Worm (Caenorhabditis elegans) whole organism, L3 larva: Measurements from ENCODE around the gene C17H12.10.
"Not testable (repeated sequence)": the region's sequence is repeated elsewhere in the genome, so short reads cannot be mapped to it uniquely, and the experiment has no call there.

Experiments
- R02D3.7 ChIP-seq: fragments of 150-350 bp; optimal IDR thresholded peaks from 2 replicates; lab custom pipeline; 2014; ENCODE audit warnings: missing biosample characterization, missing genetic modification characterization
- ZK546.5 ChIP-seq: sonication (generic microtip); optimal IDR thresholded peaks from 2 replicates; lab custom pipeline; 2017; ENCODE audit warnings: missing biosample characterization, missing genetic modification characterization
- aly-2 ChIP-seq: fragments of 150-350 bp; optimal IDR thresholded peaks from 2 replicates; lab custom pipeline; 2014; ENCODE audit warnings: missing biosample characterization, missing genetic modification characterization
- ama-1 ChIP-seq: fragments of 150-350 bp; optimal IDR thresholded peaks from 2 replicates; lab custom pipeline; 2018
- ceh-28 ChIP-seq: fragments of 150-350 bp; optimal IDR thresholded peaks from 2 replicates; lab custom pipeline; 2014; ENCODE audit warnings: missing biosample characterization, missing genetic modification reagents, missing genetic modification characterization
- ceh-82 ChIP-seq: fragments of 150-350 bp; optimal IDR thresholded peaks from 2 replicates; lab custom pipeline; 2014; ENCODE audit warnings: missing biosample characterization, missing genetic modification characterization
- ceh-9 ChIP-seq: sonication (generic microtip); optimal IDR thresholded peaks from 2 replicates; lab custom pipeline; 2018; ENCODE audit warnings: missing biosample characterization, missing genetic modification characterization
- daf-12 ChIP-seq: fragments of 150-350 bp; optimal IDR thresholded peaks from 2 replicates; lab custom pipeline; 2014; ENCODE audit warnings: missing biosample characterization, missing genetic modification reagents, missing genetic modification characterization
- egl-27 ChIP-seq: sonication (generic microtip); optimal IDR thresholded peaks from 4 replicates; lab custom pipeline; 2017; ENCODE audit warnings: missing biosample characterization, missing genetic modification reagents, missing genetic modification characterization
- elt-1 ChIP-seq: fragments of 150-350 bp; optimal IDR thresholded peaks from 2 replicates; lab custom pipeline; 2014; ENCODE audit warnings: missing biosample characterization, missing genetic modification characterization
- elt-2 ChIP-seq: sonication (generic microtip); optimal IDR thresholded peaks from 2 replicates; lab custom pipeline; 2016; ENCODE audit warnings: missing genetic modification reagents, mild to moderate bottlenecking, missing genetic modification characterization, missing compliant biosample characterization
- elt-3 ChIP-seq, 3 experiments: fragments of 150-350 bp in 1 of 3; sonication (generic microtip) in 2 of 3; optimal IDR thresholded peaks; 2 replicates in 2 of 3; 4 replicates in 1 of 3; lab custom pipeline; 2014 to 2017; ENCODE audit warnings: missing biosample characterization in 3 of 3, missing genetic modification characterization in 3 of 3
- eor-1 ChIP-seq, 2 experiments: fragments of 150-350 bp; optimal IDR thresholded peaks; 2 replicates each; lab custom pipeline; 2014 to 2018; ENCODE audit warnings: missing biosample characterization in 2 of 2, missing genetic modification characterization in 2 of 2
- fkh-10 ChIP-seq: sonication (generic microtip); optimal IDR thresholded peaks from 2 replicates; lab custom pipeline; 2017; ENCODE audit warnings: missing biosample characterization, missing genetic modification reagents, missing genetic modification characterization
- fkh-2 ChIP-seq: fragments of 150-350 bp; optimal IDR thresholded peaks from 2 replicates; lab custom pipeline; 2014; ENCODE audit warnings: missing biosample characterization, missing genetic modification reagents, missing genetic modification characterization
- fos-1 ChIP-seq: fragments of 150-350 bp; optimal IDR thresholded peaks from 2 replicates; lab custom pipeline; 2014; ENCODE audit warnings: missing biosample characterization, missing genetic modification characterization
- jun-1 ChIP-seq: fragments of 150-350 bp; optimal IDR thresholded peaks from 2 replicates; lab custom pipeline; 2014; ENCODE audit warnings: missing biosample characterization, missing genetic modification reagents, missing genetic modification characterization
- lin-15B ChIP-seq: fragments of 150-350 bp; optimal IDR thresholded peaks from 2 replicates; lab custom pipeline; 2014; ENCODE audit warnings: missing biosample characterization, missing genetic modification characterization
- lin-39 ChIP-seq: fragments of 150-350 bp; optimal IDR thresholded peaks from 2 replicates; lab custom pipeline; 2018; ENCODE audit warnings: missing biosample characterization, missing genetic modification reagents, missing genetic modification characterization
- lsy-12 ChIP-seq: sonication (generic microtip); optimal IDR thresholded peaks from 2 replicates; lab custom pipeline; 2016; ENCODE audit warnings: mild to moderate bottlenecking, missing genetic modification characterization, missing compliant biosample characterization
- mml-1 ChIP-seq: fragments of 150-350 bp; sonication (generic microtip); optimal IDR thresholded peaks from 3 replicates; lab custom pipeline; 2014; ENCODE audit warnings: missing biosample characterization, missing genetic modification characterization
- nfya-1 ChIP-seq: sonication (generic microtip); optimal IDR thresholded peaks from 2 replicates; lab custom pipeline; 2017; ENCODE audit warnings: missing genetic modification characterization, mild to moderate bottlenecking, missing compliant biosample characterization, antibody characterized with exemption, moderate library complexity; ENCODE audit not compliant: insufficient read depth
- nhr-11 ChIP-seq: fragments of 150-350 bp; optimal IDR thresholded peaks from 2 replicates; lab custom pipeline; 2014; ENCODE audit warnings: missing biosample characterization, missing genetic modification characterization
- nhr-237 ChIP-seq: fragments of 150-350 bp; optimal IDR thresholded peaks from 2 replicates; lab custom pipeline; 2014; ENCODE audit warnings: missing biosample characterization, missing genetic modification characterization
- nhr-43 ChIP-seq: sonication (generic microtip); optimal IDR thresholded peaks from 2 replicates; lab custom pipeline; 2016; ENCODE audit warnings: mild to moderate bottlenecking, missing genetic modification characterization, missing compliant biosample characterization; ENCODE audit not compliant: poor library complexity, severe bottlenecking
- nhr-67 ChIP-seq: fragments of 150-350 bp; optimal IDR thresholded peaks from 2 replicates; lab custom pipeline; 2014; ENCODE audit warnings: missing biosample characterization, missing genetic modification characterization
- nhr-76 ChIP-seq: fragments of 150-350 bp; sonication (generic microtip); optimal IDR thresholded peaks from 5 replicates; lab custom pipeline; 2014; ENCODE audit warnings: missing biosample characterization, missing genetic modification characterization
- nhr-77 ChIP-seq: fragments of 150-350 bp; optimal IDR thresholded peaks from 2 replicates; lab custom pipeline; 2014; ENCODE audit warnings: missing biosample characterization, missing genetic modification characterization
- pha-4 ChIP-seq: fragments of 150-350 bp; optimal IDR thresholded peaks from 2 replicates; lab custom pipeline; 2014; ENCODE audit warnings: missing biosample characterization, missing genetic modification reagents, missing genetic modification characterization
- pqm-1 ChIP-seq: fragments of 150-350 bp; optimal IDR thresholded peaks from 2 replicates; lab custom pipeline; 2017; ENCODE audit warnings: missing biosample characterization, missing genetic modification characterization, inconsistent platforms
- skn-1 ChIP-seq: fragments of 150-350 bp; optimal IDR thresholded peaks from 2 replicates; lab custom pipeline; 2014; ENCODE audit warnings: missing biosample characterization, missing genetic modification characterization
- snpc-4 ChIP-seq: fragments of 150-350 bp; optimal IDR thresholded peaks from 2 replicates; lab custom pipeline; 2014; ENCODE audit warnings: missing biosample characterization, missing genetic modification characterization
- unc-39 ChIP-seq: sonication (generic microtip); optimal IDR thresholded peaks from 4 replicates; lab custom pipeline; 2017; ENCODE audit warnings: missing biosample characterization, missing genetic modification characterization
- zag-1 ChIP-seq: fragments of 150-350 bp; optimal IDR thresholded peaks from 2 replicates; lab custom pipeline; 2014; ENCODE audit warnings: missing biosample characterization, missing genetic modification characterization

C17H12.10 gene

ce11 chrIV:6818369-6818768, 11.8 kb downstream of the C17H12.10 start, which contains the start of gene C17H12.8:
Gene C17H12.8, plus strand, starts transcription at chrIV:6818703.
- no peak for TF ChIP-seq nhr-43 (tag; lab: Kevin White, UChicago)
- no peak for TF ChIP-seq fkh-10 (GFP tag; lab: Kevin White, UChicago)
- no peak for TF ChIP-seq lsy-12 (tag; lab: Kevin White, UChicago)
- TF ChIP-seq elt-2, result peak; percentile 86
- TF ChIP-seq pqm-1 (tag; lab: Kevin White, UChicago), result peak; percentile 55
- no peak for TF ChIP-seq snpc-4 (tag; lab: Kevin White, UChicago)
- no peak for TF ChIP-seq ceh-28 (tag; lab: Kevin White, UChicago)
- no peak for TF ChIP-seq lin-39 (tag; lab: Kevin White, UChicago)
- TF ChIP-seq ceh-82 (tag; lab: Kevin White, UChicago), result no peak

- TF ChIP-seq elt-3 (tag; optimal IDR thresholded peaks at IDR 0.05; lab: Kevin White, UChicago) (no peak), pqm-1 (tag; lab: Kevin White, UChicago) (no peak), ceh-28 (tag; lab: Kevin White, UChicago) (no peak), jun-1 (no peak), fkh-10 (GFP tag; lab: Kevin White, UChicago) (no peak), ceh-9 (tag; lab: Kevin White, UChicago) (no peak), eor-1 (tag; optimal IDR thresholded peaks at IDR 0.05; lab: Kevin White, UChicago) (no peak), mml-1 (tag; lab: Kevin White, UChicago) (no peak), nhr-237 (tag; lab: Kevin White, UChicago) (no peak), skn-1 (no peak), pha-4 (tag; lab: Kevin White, UChicago) (no peak)
These were observed 15.1 kb downstream of the C17H12.10 start for ce11 chrIV:6821709-6822108.

- TF ChIP-seq jun-1 (no peak), lin-15B (no peak), nhr-77 (tag; lab: Kevin White, UChicago) (no peak)
These were observed 15.8 kb downstream of the C17H12.10 start, which contains the start of gene C17H12.6 for ce11 chrIV:6822406-6822805. Gene C17H12.6, minus strand, starts transcription at chrIV:6822506.

- TF ChIP-seq lsy-12 (tag; lab: Kevin White, UChicago), result no peak
- no peak for TF ChIP-seq egl-27 (tag; lab: Kevin White, UChicago)
- TF ChIP-seq daf-12, result no peak
- TF ChIP-seq zag-1 (tag; lab: Kevin White, UChicago), result no peak
- no peak for TF ChIP-seq jun-1
- no peak for TF ChIP-seq ama-1 (lab: Kevin White, UChicago)
- peak; percentile 56 for TF ChIP-seq elt-2
These were observed 18.0 kb downstream of the C17H12.10 start, which contains the start of gene H20E11.3 for ce11 chrIV:6824622-6825021. Gene H20E11.3, plus strand, starts transcription at chrIV:6824816.

- TF ChIP-seq nhr-67 (tag; lab: Kevin White, UChicago); fkh-10 (GFP tag; lab: Kevin White, UChicago); fkh-2 (tag; lab: Kevin White, UChicago): not testable (repeated sequence)
These were observed 20.9 kb downstream of the C17H12.10 start, which contains the start of gene H20E11.2 for ce11 chrIV:6827477-6827876. Gene H20E11.2, plus strand, starts transcription at chrIV:6827777.

ce11 chrIV:6829902-6830301, 23.3 kb downstream of the C17H12.10 start, which contains the start of gene H20E11.1:
Gene H20E11.1, plus strand, starts transcription at chrIV:6830145.
- peak; percentile 89 for TF ChIP-seq pqm-1 (tag; lab: Kevin White, UChicago)
- TF ChIP-seq nhr-77 (tag; lab: Kevin White, UChicago), result no peak
- no peak for TF ChIP-seq ZK546.5 (tag; lab: Kevin White, UChicago)
- no peak for TF ChIP-seq fos-1 (tag; lab: Kevin White, UChicago)
- no peak for TF ChIP-seq nhr-76 (tag; lab: Kevin White, UChicago)
- no peak for TF ChIP-seq ceh-9 (tag; lab: Kevin White, UChicago)
- TF ChIP-seq zag-1 (tag; lab: Kevin White, UChicago), result no peak
- no peak for TF ChIP-seq snpc-4 (tag; lab: Kevin White, UChicago)
- TF ChIP-seq jun-1, result no peak
- TF ChIP-seq nhr-43 (tag; lab: Kevin White, UChicago), result no peak
- no peak for TF ChIP-seq lin-39 (tag; lab: Kevin White, UChicago)
- TF ChIP-seq elt-2, result peak; percentile 71
- TF ChIP-seq nhr-67 (tag; lab: Kevin White, UChicago), result no peak
- TF ChIP-seq, all 47 proteins: peak for 2

- TF ChIP-seq unc-39 (no peak), fos-1 (tag; lab: Kevin White, UChicago) (no peak), skn-1 (no peak), pha-4 (tag; lab: Kevin White, UChicago) (no peak), elt-1 (tag; lab: Kevin White, UChicago) (no peak), eor-1 (tag; optimal IDR thresholded peaks at IDR 0.05; lab: Kevin White, UChicago) (no peak), nhr-76 (tag; lab: Kevin White, UChicago) (no peak), nhr-77 (tag; lab: Kevin White, UChicago) (no peak), nhr-11 (no peak), nhr-43 (tag; lab: Kevin White, UChicago) (no peak), pqm-1 (tag; lab: Kevin White, UChicago) (no peak), lsy-12 (tag; lab: Kevin White, UChicago) (no peak), ceh-28 (tag; lab: Kevin White, UChicago) (no peak), nhr-237 (tag; lab: Kevin White, UChicago) (no peak), elt-3 (tag; optimal IDR thresholded peaks at IDR 0.05; lab: Kevin White, UChicago) (no peak), nfya-1 (tag; lab: Kevin White, UChicago) (no peak), aly-2 (no peak), ceh-82 (tag; lab: Kevin White, UChicago) (no peak), R02D3.7 (tag; lab: Kevin White, UChicago) (no peak)
- TF ChIP-seq, all 47 proteins: peak for 0
These were observed 25.6 kb downstream of the C17H12.10 start for ce11 chrIV:6832194-6832593.
